Fruit fly (Drosophila melanogaster): ENCODE results near the gene CG10068.

DNA sequence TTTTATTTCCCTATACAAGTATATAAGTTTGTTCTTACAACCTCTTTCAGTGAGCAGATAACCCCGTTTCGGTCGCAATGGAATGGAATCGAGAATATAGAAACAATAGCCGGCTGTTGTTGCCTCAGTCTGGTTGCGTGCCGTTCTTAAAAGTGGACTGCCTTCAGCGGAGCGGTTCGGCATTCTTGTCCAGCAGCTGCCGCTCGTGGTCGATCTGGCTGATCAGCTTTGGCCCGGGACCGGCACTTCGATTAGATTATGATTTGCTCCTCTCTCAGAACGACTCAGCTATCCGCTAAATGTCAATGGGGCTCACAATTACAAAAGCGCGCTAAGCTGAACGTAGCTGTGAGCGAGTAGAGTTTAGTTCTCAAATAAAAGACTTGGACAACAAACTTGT lies 29.3 kb upstream of the CG10068 start:
- TF ChIP-seq CG8478 (optimal IDR thresholded peaks at IDR 0.05) (no peak), CTCF (optimal IDR thresholded peaks at IDR 0.05) (no peak)

Data from S2 (cell line).